Worm (Caenorhabditis elegans) whole organism, L4 larva: Measurements from ENCODE around the gene M142.8.

Experiments
- R02D3.7 ChIP-seq: fragments of 150-350 bp; sonication (generic microtip); optimal IDR thresholded peaks from 3 replicates; lab custom pipeline; 2014; ENCODE audit warnings: missing biosample characterization, missing genetic modification characterization
- aha-1 ChIP-seq: fragments of 150-350 bp; peaks from one replicate; lab custom pipeline; 2014; ENCODE audit warnings: missing biosample characterization, missing genetic modification characterization
- ceh-44 ChIP-seq: fragments of 200-800 bp; sonication (Bioruptor generic); IDR thresholded peaks from 2 replicates; pipeline ENCODE4 v1.3.6; 2022; ENCODE audit warnings: missing genetic modification reagents, missing genetic modification characterization, missing compliant biosample characterization
- ces-1 ChIP-seq: fragments of 150-350 bp; sonication (generic microtip); optimal IDR thresholded peaks from 4 replicates; lab custom pipeline; 2014; ENCODE audit warnings: missing biosample characterization, missing genetic modification reagents, missing genetic modification characterization
- daf-12 ChIP-seq: fragments of 150-350 bp; optimal IDR thresholded peaks from 2 replicates; lab custom pipeline; 2014; ENCODE audit warnings: missing biosample characterization, missing genetic modification reagents, missing genetic modification characterization
- daf-16 ChIP-seq, 3 experiments: sonication (generic microtip); optimal IDR thresholded peaks; 2 replicates each; lab custom pipeline; 2016 to 2017; ENCODE audit warnings: missing genetic modification characterization in 3 of 3, missing genetic modification reagents in 3 of 3, mild to moderate bottlenecking in 2 of 3, missing compliant biosample characterization in 2 of 3, missing biosample characterization in 1 of 3, moderate library complexity in 1 of 3
- daf-19 ChIP-seq: fragments of 200-800 bp; sonication (Bioruptor generic); conservative IDR thresholded peaks from 2 replicates; pipeline ENCODE4 v1.3.6; 2022; ENCODE audit warnings: missing genetic modification characterization, missing compliant biosample characterization
- dpl-1 ChIP-seq: fragments of 150-350 bp; optimal IDR thresholded peaks from 2 replicates; lab custom pipeline; 2014; ENCODE audit warnings: missing biosample characterization, missing genetic modification reagents, missing genetic modification characterization
- fkh-10 ChIP-seq: fragments of 150-350 bp; optimal IDR thresholded peaks from 2 replicates; lab custom pipeline; 2014; ENCODE audit warnings: missing biosample characterization, missing genetic modification reagents, missing genetic modification characterization
- gei-8 ChIP-seq: fragments of 200-800 bp; sonication (Bioruptor generic); optimal IDR thresholded peaks from 2 replicates; lab custom pipeline; 2018; ENCODE audit warnings: mild to moderate bottlenecking, missing genetic modification characterization, missing compliant biosample characterization
- hlh-30 ChIP-seq: sonication (generic microtip); optimal IDR thresholded peaks from 2 replicates; lab custom pipeline; 2017; ENCODE audit warnings: antibody characterized with exemption, mild to moderate bottlenecking, missing genetic modification characterization, missing compliant biosample characterization; ENCODE audit not compliant: insufficient read depth
- hmg-1.1 ChIP-seq: fragments of 200-800 bp; sonication (Bioruptor generic); IDR thresholded peaks from 2 replicates; pipeline ENCODE4 v1.3.6; 2022; ENCODE audit warnings: missing genetic modification reagents, missing genetic modification characterization, missing compliant biosample characterization
- lin-38 ChIP-seq: fragments of 200-800 bp; sonication (Bioruptor generic); IDR thresholded peaks from 2 replicates; pipeline ENCODE4 v1.3.6; 2022; ENCODE audit warnings: missing genetic modification reagents, missing genetic modification characterization, missing compliant biosample characterization
- lsy-2 ChIP-seq, 2 experiments: fragments of 150-350 bp in 1 of 2; sonication (generic microtip) in 1 of 2; optimal IDR thresholded peaks; 2 replicates each; lab custom pipeline; 2014 to 2017; ENCODE audit warnings: missing biosample characterization in 2 of 2, missing genetic modification characterization in 2 of 2
- madf-9 ChIP-seq: fragments of 200-800 bp; sonication (Bioruptor generic); conservative IDR thresholded peaks from 2 replicates; pipeline ENCODE4 v1.3.6; 2022; ENCODE audit warnings: missing genetic modification reagents, missing genetic modification characterization, missing compliant biosample characterization
- mdl-1 ChIP-seq, 2 experiments: fragments of 150-350 bp in 1 of 2; sonication (generic microtip) in 1 of 2; optimal IDR thresholded peaks; 2 replicates each; lab custom pipeline; 2014 to 2017; ENCODE audit warnings: missing biosample characterization in 2 of 2, missing genetic modification characterization in 2 of 2
- mdt-29 ChIP-seq: fragments of 200-800 bp; sonication (Bioruptor generic); IDR thresholded peaks from 2 replicates; pipeline ENCODE4 v1.3.6; 2022; ENCODE audit warnings: missing genetic modification reagents, missing genetic modification characterization, missing compliant biosample characterization
- mep-1 ChIP-seq: fragments of 150-350 bp; sonication (generic microtip); optimal IDR thresholded peaks from 3 replicates; lab custom pipeline; 2014; ENCODE audit warnings: missing biosample characterization, missing genetic modification characterization
- mes-2 ChIP-seq: sonication (generic microtip); optimal IDR thresholded peaks from 2 replicates; lab custom pipeline; 2016; ENCODE audit warnings: missing genotype, mild to moderate bottlenecking, missing genetic modification characterization, missing compliant biosample characterization; ENCODE audit not compliant: poor library complexity, severe bottlenecking
- nhr-11 ChIP-seq: fragments of 150-350 bp; optimal IDR thresholded peaks from 2 replicates; lab custom pipeline; 2014; ENCODE audit warnings: missing biosample characterization, missing genetic modification characterization
- nhr-41 ChIP-seq: fragments of 200-800 bp; sonication (Bioruptor generic); IDR thresholded peaks from 2 replicates; pipeline ENCODE4 v1.3.6; 2022; ENCODE audit warnings: missing genetic modification reagents, missing genetic modification characterization, missing compliant biosample characterization
- nhr-42 ChIP-seq: fragments of 200-800 bp; sonication (Bioruptor generic); IDR thresholded peaks from 2 replicates; pipeline ENCODE4 v1.3.6; 2022; ENCODE audit warnings: missing genetic modification characterization, missing compliant biosample characterization
- pha-4 ChIP-seq, 2 experiments: fragments of 150-350 bp in 1 of 2; fragments of 200-800 bp in 1 of 2; sonication (Bioruptor generic) in 1 of 2; IDR thresholded peaks in 1 of 2; optimal IDR thresholded peaks in 1 of 2; 2 replicates each; pipeline versions ENCODE4 v1.3.6 to Lab custom; 2014 to 2022; ENCODE audit warnings: missing genetic modification characterization in 2 of 2, missing genetic modification reagents in 2 of 2, missing biosample characterization in 1 of 2, missing compliant biosample characterization in 1 of 2
- rbr-2 ChIP-seq: sonication (generic microtip); optimal IDR thresholded peaks from 2 replicates; lab custom pipeline; 2016; ENCODE audit warnings: missing genotype, missing genetic modification characterization, missing compliant biosample characterization
- saeg-2 ChIP-seq: fragments of 200-800 bp; sonication (Bioruptor generic); IDR thresholded peaks from 2 replicates; pipeline ENCODE4 v1.3.6; 2022; ENCODE audit warnings: missing genetic modification reagents, missing genetic modification characterization, missing compliant biosample characterization
- set-16 ChIP-seq: fragments of 200-800 bp; sonication (Bioruptor generic); IDR thresholded peaks from 2 replicates; pipeline ENCODE4 v1.3.6; 2022; ENCODE audit warnings: missing genetic modification reagents, missing genetic modification characterization, missing compliant biosample characterization
- tra-1 ChIP-seq: fragments of 200-800 bp; sonication (Bioruptor generic); IDR thresholded peaks from 2 replicates; pipeline ENCODE4 v1.3.6; 2022; ENCODE audit warnings: missing genetic modification reagents, missing genetic modification characterization, missing compliant biosample characterization
- unc-62 ChIP-seq, 3 experiments: fragments of 150-350 bp in 1 of 3; sonication (generic microtip); optimal IDR thresholded peaks in 2 of 3; peaks in 1 of 3; 1 replicate in 1 of 3; 2 replicates in 2 of 3; lab custom pipeline; 2014 to 2017; ENCODE audit warnings: missing biosample characterization in 3 of 3, missing genetic modification characterization in 3 of 3, missing genetic modification reagents in 3 of 3, missing genotype in 1 of 3
- vab-7 ChIP-seq: fragments of 200-800 bp; sonication (Bioruptor generic); IDR thresholded peaks from 2 replicates; pipeline ENCODE4 v1.3.6; 2022; ENCODE audit warnings: missing genetic modification reagents, missing genetic modification characterization, missing compliant biosample characterization
- zip-11 ChIP-seq: fragments of 200-800 bp; sonication (Bioruptor generic); IDR thresholded peaks from 2 replicates; pipeline ENCODE4 v1.3.6; 2022; ENCODE audit warnings: missing genetic modification characterization, missing compliant biosample characterization

The M142.8 gene

DNA sequence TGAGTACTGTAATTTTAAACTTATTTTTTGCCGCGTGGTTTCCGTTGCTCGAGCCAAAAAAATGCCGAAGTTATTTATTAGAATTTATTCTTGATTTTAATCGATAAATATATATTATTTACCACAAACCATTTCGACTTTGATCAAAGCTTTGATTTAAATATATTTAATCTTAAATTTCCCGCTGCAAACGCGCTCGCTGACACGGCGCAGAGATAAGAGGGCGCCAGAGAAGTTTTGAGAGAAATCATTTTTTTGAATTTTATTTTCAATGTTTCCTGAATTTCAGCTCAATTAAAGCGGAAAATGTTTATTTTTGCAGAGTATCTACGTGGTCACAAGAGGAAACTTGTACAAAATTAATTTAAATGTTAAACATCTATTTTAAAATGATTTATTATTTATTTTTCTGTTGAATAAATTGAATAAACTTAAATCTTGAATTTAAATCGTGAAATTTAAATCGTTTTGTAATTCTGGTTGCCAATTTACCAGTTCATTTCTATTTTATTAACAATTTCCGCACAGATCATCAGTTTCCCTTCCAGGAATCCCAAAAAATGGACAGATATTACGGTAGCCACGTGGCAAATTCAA is 37.5 kb upstream of the M142.8 start, which contains the start of gene com-1 (continued):
- TF ChIP-seq lin-38 (GFP tag; lab: Robert Waterston, UW) (peak; percentile 92), mdt-29 (GFP tag; lab: Robert Waterston, UW) (no peak), nhr-41 (GFP tag; lab: Robert Waterston, UW) (no peak), ces-1 (GFP tag; lab: Kevin White, UChicago) (no peak), vab-7 (no peak), R02D3.7 (tag; lab: Kevin White, UChicago) (no peak), ceh-44 (no peak), dpl-1 (GFP tag; lab: Kevin White, UChicago) (peak; percentile 52), daf-16 (GFP tag; optimal IDR thresholded peaks at IDR 0.05; lab: Kevin White, UChicago) (peak in 1 of 2 experiments; percentile 7), daf-16 (tag; optimal IDR thresholded peaks at IDR 0.05; lab: Kevin White, UChicago) (no peak), tra-1 (GFP tag; lab: Robert Waterston, UW) (no peak)

DNA sequence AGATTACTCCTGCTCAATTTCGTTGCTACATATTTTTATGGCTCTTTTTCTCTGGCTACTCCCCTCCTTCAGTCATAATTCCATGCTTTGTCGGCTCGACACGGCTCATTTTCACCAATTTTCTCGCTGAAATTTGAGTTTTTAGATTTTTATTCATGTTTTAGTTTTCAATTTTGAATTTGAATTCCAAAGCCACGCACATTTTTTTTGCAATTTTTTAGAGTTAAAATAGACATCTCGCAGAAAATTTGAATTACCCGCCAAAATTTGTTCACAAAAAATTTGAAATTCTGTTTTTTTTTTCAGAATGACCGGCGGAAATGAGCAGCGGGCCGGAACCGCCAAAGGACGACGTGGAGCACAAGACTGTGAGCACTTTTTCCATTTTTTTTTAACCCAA is 31.1 kb upstream of the M142.8 start, which contains the start of gene unc-119:
Gene unc-119, plus strand, starts transcription at position 301 of the 400 bp plus-strand sequence.
- TF ChIP-seq nhr-42 (GFP tag; lab: Robert Waterston, UW) (no peak), saeg-2 (GFP tag; lab: Robert Waterston, UW) (no peak), zip-11 (GFP tag; lab: Robert Waterston, UW) (no peak), madf-9 (no peak), lsy-2 (tag; optimal IDR thresholded peaks at IDR 0.05; lab: Kevin White, UChicago) (no peak), pha-4 (GFP tag; IDR thresholded peaks at IDR 0.05; lab: Robert Waterston, UW) (no peak), pha-4 (tag; optimal IDR thresholded peaks at IDR 0.05; lab: Kevin White, UChicago) (no peak), dpl-1 (GFP tag; lab: Kevin White, UChicago) (no peak)

DNA sequence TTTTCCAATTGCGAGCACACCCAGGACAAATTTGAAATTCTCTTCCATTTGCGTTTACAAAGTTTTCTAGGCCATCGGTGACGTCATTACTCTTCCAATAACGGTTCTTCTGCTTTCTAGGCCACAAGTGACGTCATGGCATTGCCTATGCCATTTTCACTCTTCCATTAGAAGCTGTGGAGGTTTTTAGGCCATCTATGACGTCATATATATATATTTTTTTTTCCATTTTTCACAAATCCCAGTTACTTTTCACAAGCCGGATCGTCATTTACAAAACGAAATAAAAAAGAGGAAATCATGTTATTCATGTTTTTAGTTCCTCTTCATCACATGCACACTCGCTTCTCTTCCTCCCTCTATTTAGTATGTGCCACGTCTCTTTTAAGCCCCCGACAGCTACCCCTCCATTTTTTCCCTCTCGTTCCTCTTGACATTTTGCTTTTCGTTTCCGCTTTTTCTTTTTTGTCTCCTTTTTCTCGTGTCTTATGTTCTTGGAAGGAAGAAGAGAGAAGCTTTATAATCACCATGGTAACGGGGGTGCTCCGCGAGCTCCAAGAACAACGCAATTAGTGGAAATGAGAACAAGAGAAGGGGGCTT is 30.3 kb upstream of the M142.8 start:
- peak; percentile 46 for TF ChIP-seq rbr-2
- no peak for TF ChIP-seq daf-12 (tag; lab: Kevin White, UChicago)
- TF ChIP-seq hmg-1.1 (GFP tag; lab: Robert Waterston, UW): 0 out of 2 replicates have a peak, but pooled peaks have one; percentile 20
- TF ChIP-seq mes-2: peak; percentile 1
- TF ChIP-seq unc-62 (GFP tag; optimal IDR thresholded peaks at IDR 0.05 in 1 of 2; lab: Kevin White, UChicago): peak in 1 of 2 experiments; percentile 78
- TF ChIP-seq unc-62 (tag; optimal IDR thresholded peaks at IDR 0.05; lab: Kevin White, UChicago): no peak
- peak; percentile 77 for TF ChIP-seq nhr-11
- no peak for TF ChIP-seq daf-19 (GFP tag; lab: Robert Waterston, UW)
- no peak for TF ChIP-seq gei-8 (GFP tag; lab: Kevin White, UChicago)
- TF ChIP-seq mep-1 (tag; lab: Kevin White, UChicago): peak; percentile 47
- TF ChIP-seq hlh-30 (tag; lab: Kevin White, UChicago): peak; percentile 67
- TF ChIP-seq lsy-2 (tag; optimal IDR thresholded peaks at IDR 0.05; lab: Kevin White, UChicago): peak in 1 of 2 experiments; percentile 55
- peak in 1 of 2 experiments; percentile 57 for TF ChIP-seq mdl-1 (tag; optimal IDR thresholded peaks at IDR 0.05; lab: Kevin White, UChicago)
- TF ChIP-seq fkh-10: peak; percentile 76

DNA sequence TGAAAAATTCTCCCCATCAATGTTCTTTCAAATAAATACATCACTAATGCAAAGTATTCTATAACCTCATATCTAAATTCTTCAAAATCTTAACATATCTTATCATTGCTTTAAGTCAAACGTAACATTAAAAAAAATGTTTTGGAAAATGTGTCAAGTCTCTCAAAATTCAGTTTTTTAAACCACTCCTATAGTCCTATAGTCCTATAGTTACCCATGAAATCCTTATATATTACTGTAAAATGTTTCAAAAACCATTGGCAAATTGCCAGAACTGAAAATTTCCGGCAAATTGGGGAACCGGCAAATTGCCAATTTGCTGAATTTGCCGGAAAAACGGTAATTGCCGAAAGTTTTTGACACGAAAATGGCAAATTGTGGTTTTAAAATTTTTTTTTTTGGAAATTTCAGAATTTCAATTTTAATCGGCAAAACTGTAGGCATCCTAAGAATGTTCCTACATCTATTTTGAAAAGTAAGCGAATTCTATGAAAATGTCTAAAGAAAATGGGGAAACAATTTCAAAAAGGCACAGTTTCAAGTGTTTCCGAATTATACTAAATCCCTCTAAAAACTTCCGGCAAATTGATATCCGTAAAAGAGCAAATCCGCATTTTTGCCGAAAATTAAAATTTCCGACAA is 29.0 kb upstream of the M142.8 start:
- peak; percentile 68 for TF ChIP-seq aha-1 (tag; lab: Kevin White, UChicago)
- peak; percentile 38 for TF ChIP-seq mep-1 (tag; lab: Kevin White, UChicago)
- no peak for TF ChIP-seq set-16 (GFP tag; lab: Robert Waterston, UW)
- TF ChIP-seq, all 104 proteins: peak for 2
